Fruit fly (Drosophila melanogaster) whole organism, wandering third instar larva: ENCODE data around the gene CG7246.
A peak's percentile ranks its signal among the peaks of the same experiment; 100 is the strongest.

Experiments
- Abd-B ChIP-seq: fragments of >200 bp; optimal IDR thresholded peaks from 2 replicates; lab custom pipeline; 2017; ENCODE audit warnings: missing biosample characterization, missing genetic modification characterization
- CG32264 ChIP-seq: fragments of 200-800 bp; sonication (Bioruptor generic); optimal IDR thresholded peaks from 2 replicates; lab custom pipeline; 2016; ENCODE audit warnings: missing biosample characterization, missing genetic modification characterization
- CG9705 ChIP-seq: fragments of 200-800 bp; sonication (Bioruptor generic); optimal IDR thresholded peaks from 2 replicates; lab custom pipeline; 2018; ENCODE audit warnings: missing biosample characterization, mild to moderate bottlenecking, missing genetic modification characterization
- CrebA ChIP-seq: fragments of 200-800 bp; sonication (Bioruptor generic); optimal IDR thresholded peaks from 2 replicates; lab custom pipeline; 2016; ENCODE audit warnings: missing biosample characterization, mild to moderate bottlenecking, missing genetic modification characterization, borderline replicate concordance
- Dfd ChIP-seq: fragments of >200 bp; optimal IDR thresholded peaks from 2 replicates; lab custom pipeline; 2017; ENCODE audit warnings: missing biosample characterization, missing genetic modification characterization
- Dif ChIP-seq: fragments of 200-275, 200-300 bp; sonication (Bioruptor generic); optimal IDR thresholded peaks from 2 replicates; lab custom pipeline; 2018; ENCODE audit warnings: missing biosample characterization, missing genetic modification characterization; ENCODE audit not compliant: partially characterized antibody
- GATAd ChIP-seq: sonication (Bioruptor generic); optimal IDR thresholded peaks from 2 replicates; lab custom pipeline; 2016; ENCODE audit warnings: missing biosample characterization, missing genetic modification characterization
- HLH106 ChIP-seq: fragments of 200-800 bp; optimal IDR thresholded peaks from 3 replicates; lab custom pipeline; 2019; ENCODE audit warnings: missing biosample characterization, mild to moderate bottlenecking, missing genetic modification characterization, moderate library complexity
- Hnf4 ChIP-seq: fragments of 200-800 bp; sonication (Bioruptor generic); optimal IDR thresholded peaks from 2 replicates; lab custom pipeline; 2016; ENCODE audit warnings: missing biosample characterization, mild to moderate bottlenecking, missing genetic modification characterization
- Hr78 ChIP-seq: fragments of >200 bp; optimal IDR thresholded peaks from 2 replicates; lab custom pipeline; 2017; ENCODE audit warnings: missing biosample characterization, missing genetic modification characterization
- Hr83 ChIP-seq: fragments of 200-300 bp; sonication (Bioruptor generic); optimal IDR thresholded peaks from 2 replicates; lab custom pipeline; 2016; ENCODE audit warnings: missing biosample characterization, mild to moderate bottlenecking, missing genetic modification characterization, moderate library complexity; ENCODE audit not compliant: poor library complexity, severe bottlenecking
- Jra ChIP-seq: sonication (Bioruptor generic); optimal IDR thresholded peaks from 2 replicates; lab custom pipeline; 2016; ENCODE audit warnings: missing biosample characterization, missing genetic modification characterization
- Mio ChIP-seq: sonication (Bioruptor generic); optimal IDR thresholded peaks from 2 replicates; lab custom pipeline; 2016; ENCODE audit warnings: missing biosample characterization, missing genetic modification characterization
- Myc ChIP-seq: fragments of >200 bp; optimal IDR thresholded peaks from 2 replicates; lab custom pipeline; 2017
- N ChIP-seq: fragments of >200 bp; optimal IDR thresholded peaks from 2 replicates; lab custom pipeline; 2018; ENCODE audit warnings: missing biosample characterization, missing external identifiers, missing genetic modification characterization
- OdsH ChIP-seq: fragments of 200-800 bp; sonication (Bioruptor generic); optimal IDR thresholded peaks from 2 replicates; lab custom pipeline; 2016; ENCODE audit warnings: missing biosample characterization, mild to moderate bottlenecking, missing genetic modification characterization
- Rel ChIP-seq, 2 experiments: fragments of 200-800 bp; sonication (Bioruptor generic) in 1 of 2; optimal IDR thresholded peaks; 2 replicates in 1 of 2; 3 replicates in 1 of 2; lab custom pipeline; 2016 to 2019; ENCODE audit warnings: mild to moderate bottlenecking in 2 of 2, missing biosample characterization in 2 of 2, missing genetic modification characterization in 2 of 2, moderate library complexity in 1 of 2
- Sp1 ChIP-seq: fragments of 200-800 bp; sonication (Bioruptor generic); optimal IDR thresholded peaks from 3 replicates; lab custom pipeline; 2019; ENCODE audit warnings: missing biosample characterization, mild to moderate bottlenecking, missing genetic modification characterization, moderate library complexity
- Vsx2 ChIP-seq: fragments of 200-300, 225-300 bp; sonication (Bioruptor generic); optimal IDR thresholded peaks from 2 replicates; lab custom pipeline; 2018; ENCODE audit warnings: missing biosample characterization, missing genetic modification characterization; ENCODE audit not compliant: partially characterized antibody
- br ChIP-seq: fragments of 200-800 bp; sonication (Bioruptor generic); optimal IDR thresholded peaks from 2 replicates; lab custom pipeline; 2016; ENCODE audit warnings: missing biosample characterization, missing genetic modification characterization
- brk ChIP-seq: fragments of 200-800 bp; sonication (Bioruptor generic); optimal IDR thresholded peaks from 2 replicates; lab custom pipeline; 2016; ENCODE audit warnings: missing biosample characterization, mild to moderate bottlenecking, missing genetic modification characterization
- dl ChIP-seq, 2 experiments: fragments of 175-275, 200-275 bp in 1 of 2; fragments of 200-275 bp in 1 of 2; sonication (Bioruptor generic); optimal IDR thresholded peaks; lab custom pipeline; 2018; ENCODE audit warnings: mild to moderate bottlenecking in 2 of 2, missing biosample characterization in 2 of 2, missing genetic modification characterization in 2 of 2, moderate library complexity in 2 of 2; ENCODE audit not compliant: partially characterized antibody in 2 of 2, insufficient read depth in 1 of 2
- dmrt93B ChIP-seq: fragments of 200-800 bp; sonication (Bioruptor generic); optimal IDR thresholded peaks from 2 replicates; lab custom pipeline; 2018; ENCODE audit warnings: missing biosample characterization, mild to moderate bottlenecking, missing genetic modification characterization
- dsf ChIP-seq: sonication (Bioruptor generic); optimal IDR thresholded peaks from 2 replicates; lab custom pipeline; 2016; ENCODE audit warnings: missing biosample characterization, missing genetic modification characterization, borderline replicate concordance
- ey ChIP-seq: fragments of 200-800 bp; sonication (Bioruptor generic); optimal IDR thresholded peaks from 2 replicates; lab custom pipeline; 2016; ENCODE audit warnings: missing biosample characterization, missing genetic modification characterization
- foxo ChIP-seq, 2 experiments: fragments of 200-800 bp; sonication (Bioruptor generic); optimal IDR thresholded peaks; 2 replicates in 1 of 2; 3 replicates in 1 of 2; lab custom pipeline; 2016 to 2017; ENCODE audit warnings: missing biosample characterization in 2 of 2, missing genetic modification characterization in 2 of 2
- fru ChIP-seq: fragments of 200-800 bp; sonication (Bioruptor generic); optimal IDR thresholded peaks from 3 replicates; lab custom pipeline; 2016; ENCODE audit warnings: missing biosample characterization, mild to moderate bottlenecking, missing genetic modification characterization
- h ChIP-seq: fragments of 200-800 bp; sonication (Bioruptor generic); optimal IDR thresholded peaks from 3 replicates; lab custom pipeline; 2016; ENCODE audit warnings: missing biosample characterization, mild to moderate bottlenecking, missing genetic modification characterization
- jim ChIP-seq: fragments of 175-275, 200-325 bp; sonication (Bioruptor generic); optimal IDR thresholded peaks from 2 replicates; lab custom pipeline; 2016; ENCODE audit warnings: missing biosample characterization, mild to moderate bottlenecking, missing genetic modification characterization
- lola ChIP-seq: fragments of >200 bp; optimal IDR thresholded peaks from 2 replicates; lab custom pipeline; 2017; ENCODE audit warnings: missing biosample characterization, missing genetic modification characterization
- pan ChIP-seq: fragments of >200 bp; optimal IDR thresholded peaks from 2 replicates; lab custom pipeline; 2017
- psq ChIP-seq: fragments of 200-800 bp; sonication (Bioruptor generic); optimal IDR thresholded peaks from 3 replicates; lab custom pipeline; 2017; ENCODE audit warnings: missing biosample characterization, mild to moderate bottlenecking, missing genetic modification characterization, moderate library complexity
- rgr ChIP-seq: fragments of 200-800 bp; sonication (Bioruptor generic); optimal IDR thresholded peaks from 3 replicates; lab custom pipeline; 2016; ENCODE audit warnings: missing biosample characterization, mild to moderate bottlenecking, missing genetic modification characterization
- sage ChIP-seq: fragments of 200-800 bp; sonication (Bioruptor generic); optimal IDR thresholded peaks from 2 replicates; lab custom pipeline; 2016; ENCODE audit warnings: missing biosample characterization, mild to moderate bottlenecking, missing genetic modification characterization
- sv ChIP-seq: fragments of 200-800 bp; sonication (Bioruptor generic); optimal IDR thresholded peaks from 3 replicates; lab custom pipeline; 2016; ENCODE audit warnings: missing biosample characterization, missing genetic modification characterization
- tai ChIP-seq: sonication (Bioruptor generic); optimal IDR thresholded peaks from 2 replicates; lab custom pipeline; 2016; ENCODE audit warnings: missing biosample characterization, missing genetic modification characterization
- usp ChIP-seq: fragments of >200 bp; optimal IDR thresholded peaks from 2 replicates; lab custom pipeline; 2017; ENCODE audit warnings: missing biosample characterization, missing genetic modification characterization
- woc ChIP-seq: sonication (Bioruptor generic); optimal IDR thresholded peaks from 2 replicates; lab custom pipeline; 2016; ENCODE audit warnings: missing biosample characterization, mild to moderate bottlenecking, missing genetic modification characterization

CG7246 gene

dm6 chrX:9108387-9108786 lies 27.5 kb upstream of the CG7246 start, which contains the start of gene AP-1gamma:
Gene AP-1gamma, plus strand, starts transcription at chrX:9108691.
- TF ChIP-seq Dfd, result no peak
- no peak for TF ChIP-seq Vsx2 (GFP tag; lab: Kevin White, UChicago)
- peak; percentile 6 for TF ChIP-seq psq (GFP tag; lab: Kevin White, UChicago)

dm6 chrX:9106775-9107283 lies 26.0 kb upstream of the CG7246 start, which contains the start of gene Arfrp1:
Gene Arfrp1, plus strand, starts transcription at chrX:9107069.
- TF ChIP-seq Jra (GFP tag; lab: Kevin White, UChicago), result peak; percentile 42
- no peak for TF ChIP-seq dmrt93B (GFP tag; lab: Kevin White, UChicago)
- no peak for TF ChIP-seq dsf (GFP tag; lab: Kevin White, UChicago)
- TF ChIP-seq CG9705, result no peak
- peak; percentile 5 for TF ChIP-seq sv (GFP tag; lab: Kevin White, UChicago)
- peak; percentile 35 for TF ChIP-seq woc (GFP tag; lab: Kevin White, UChicago)
- TF ChIP-seq ey (GFP tag; lab: Kevin White, UChicago), result peak; percentile 34
- TF ChIP-seq Dfd, result no peak
- TF ChIP-seq lola (GFP tag; lab: Kevin White, UChicago), result no peak
- TF ChIP-seq Rel (GFP tag; optimal IDR thresholded peaks at IDR 0.05; lab: Kevin White, UChicago), result no peak
- peak; percentile 9 for TF ChIP-seq Rel (tag; optimal IDR thresholded peaks at IDR 0.05; lab: Kevin White, UChicago)
- TF ChIP-seq psq (GFP tag; lab: Kevin White, UChicago), result no peak
- no peak for TF ChIP-seq CG32264
- no peak for TF ChIP-seq Dif (GFP tag; lab: Kevin White, UChicago)
- TF ChIP-seq h (GFP tag; lab: Kevin White, UChicago), result peak; percentile 2
- TF ChIP-seq GATAd (GFP tag; lab: Kevin White, UChicago), result no peak
- no peak for TF ChIP-seq tai (GFP tag; lab: Kevin White, UChicago)
- TF ChIP-seq dl (GFP tag; optimal IDR thresholded peaks at IDR 0.05; lab: Kevin White, UChicago; ENCODE audit: insufficient read depth in 1 of 2, partially characterized antibody in 2 of 2), result no peak
- TF ChIP-seq Myc (lab: Kevin White, UChicago), result peak; percentile 20
- no peak for TF ChIP-seq usp (GFP tag; lab: Kevin White, UChicago)
- no peak for TF ChIP-seq sage (GFP tag; lab: Kevin White, UChicago)
- TF ChIP-seq pan, result no peak
- no peak for TF ChIP-seq Hr78 (GFP tag; lab: Kevin White, UChicago)
- no peak for TF ChIP-seq OdsH (GFP tag; lab: Kevin White, UChicago)
- no peak for TF ChIP-seq N
- no peak for TF ChIP-seq Hnf4
- no peak for TF ChIP-seq CrebA (GFP tag; lab: Kevin White, UChicago)
- no peak for TF ChIP-seq Mio
- TF ChIP-seq br (GFP tag; lab: Kevin White, UChicago), result no peak
- TF ChIP-seq Abd-B (GFP tag; lab: Kevin White, UChicago), result no peak
- TF ChIP-seq fru, result no peak
- no peak for TF ChIP-seq Hr83 (GFP tag; lab: Kevin White, UChicago)
- TF ChIP-seq Vsx2 (GFP tag; lab: Kevin White, UChicago), result no peak
- no peak for TF ChIP-seq jim (GFP tag; lab: Kevin White, UChicago)
- no peak for TF ChIP-seq foxo (GFP tag; optimal IDR thresholded peaks at IDR 0.05; lab: Kevin White, UChicago)
- TF ChIP-seq brk (GFP tag; lab: Kevin White, UChicago), result no peak
- no peak for TF ChIP-seq Sp1 (GFP tag; lab: Kevin White, UChicago)
- TF ChIP-seq HLH106, result peak; percentile 53
- TF ChIP-seq rgr (GFP tag; lab: Kevin White, UChicago), result no peak
